Fruit fly (Drosophila melanogaster) whole organism, embryonic: Measurements from ENCODE around the gene CG14803.

Experiments
- CG10267 ChIP-seq: fragments of 200-800 bp; sonication (Bioruptor generic); optimal IDR thresholded peaks from 2 replicates; lab custom pipeline; 2018; ENCODE audit warnings: missing biosample characterization, mild to moderate bottlenecking, missing genetic modification characterization, moderate library complexity
- CG11456 ChIP-seq: fragments of 200-800 bp; sonication (Bioruptor generic); IDR thresholded peaks from 3 replicates; pipeline ENCODE4 v1.3.6; 2022; ENCODE audit warnings: missing biosample characterization, missing genetic modification characterization
- CG12155 ChIP-seq: fragments of 200-800 bp; sonication (Bioruptor generic); optimal IDR thresholded peaks from 3 replicates; lab custom pipeline; 2016; ENCODE audit warnings: missing biosample characterization, missing genetic modification characterization
- CG12299 ChIP-seq: fragments of 200-800 bp; sonication (Bioruptor generic); optimal IDR thresholded peaks from 2 replicates; lab custom pipeline; 2018; ENCODE audit warnings: missing biosample characterization, mild to moderate bottlenecking, missing genetic modification characterization
- CG12659 ChIP-seq: fragments of 200-800 bp; sonication (Bioruptor generic); optimal IDR thresholded peaks from 3 replicates; lab custom pipeline; 2017; ENCODE audit warnings: mild to moderate bottlenecking, missing biosample characterization, missing genetic modification reagents, missing genetic modification characterization
- CG14050 ChIP-seq: fragments of 200-800 bp; sonication (Bioruptor generic); IDR thresholded peaks from 3 replicates; pipeline ENCODE4 v1.3.6; 2022; ENCODE audit warnings: missing biosample characterization, missing genetic modification characterization
- CG14710 ChIP-seq: fragments of 200-800 bp; sonication (Bioruptor generic); optimal IDR thresholded peaks from 3 replicates; lab custom pipeline; 2019; ENCODE audit warnings: missing biosample characterization, mild to moderate bottlenecking, missing genetic modification characterization, moderate library complexity
- CG15514 ChIP-seq: fragments of 200-800 bp; sonication (Bioruptor generic); optimal IDR thresholded peaks from 3 replicates; lab custom pipeline; 2017; ENCODE audit warnings: missing biosample characterization, missing genetic modification characterization, mild to moderate bottlenecking, moderate library complexity, missing genetic modification reagents
- CG17186 ChIP-seq: fragments of 200-800 bp; sonication (Bioruptor generic); optimal IDR thresholded peaks from 3 replicates; lab custom pipeline; 2017; ENCODE audit warnings: missing biosample characterization, missing genetic modification reagents, missing genetic modification characterization
- CG18011 ChIP-seq: fragments of 200-800 bp; sonication (Bioruptor generic); optimal IDR thresholded peaks from 2 replicates; lab custom pipeline; 2017; ENCODE audit warnings: missing biosample characterization, missing genetic modification characterization, mild to moderate bottlenecking, moderate library complexity, missing genotype
- CG2116 ChIP-seq: fragments of 200-800 bp; sonication (Bioruptor generic); optimal IDR thresholded peaks from 3 replicates; lab custom pipeline; 2018; ENCODE audit warnings: missing biosample characterization, mild to moderate bottlenecking, missing genetic modification characterization
- CG2120 ChIP-seq: fragments of 200-800 bp; sonication (Bioruptor generic); optimal IDR thresholded peaks from 3 replicates; lab custom pipeline; 2016; ENCODE audit warnings: missing biosample characterization, missing genetic modification characterization
- CG31388 ChIP-seq: fragments of 200-800 bp; sonication (Bioruptor generic); optimal IDR thresholded peaks from 2 replicates; lab custom pipeline; 2016; ENCODE audit warnings: missing biosample characterization, missing genetic modification characterization
- CG32767 ChIP-seq: fragments of 200-800 bp; sonication (Bioruptor generic); IDR thresholded peaks from 2 replicates; pipeline ENCODE4 v1.3.6; 2022; ENCODE audit warnings: missing biosample characterization, missing genetic modification characterization
- CG7357 ChIP-seq: fragments of 200-800 bp; sonication (Bioruptor generic); IDR thresholded peaks from 3 replicates; pipeline ENCODE4 v1.3.6; 2022; ENCODE audit warnings: missing biosample characterization, missing genetic modification characterization
- CG7963 ChIP-seq: fragments of 200-800 bp; sonication (Bioruptor generic); IDR thresholded peaks from 3 replicates; pipeline ENCODE4 v1.3.6; 2022; ENCODE audit warnings: missing biosample characterization, missing genetic modification characterization; ENCODE audit not compliant: partially characterized antibody
- CG8924 ChIP-seq: fragments of 200-800 bp; optimal IDR thresholded peaks from 3 replicates; lab custom pipeline; 2019; ENCODE audit warnings: missing biosample characterization, mild to moderate bottlenecking, missing genetic modification characterization, moderate library complexity
- CG9932 ChIP-seq: fragments of 200-800 bp; sonication (Bioruptor generic); IDR thresholded peaks from 2 replicates; pipeline ENCODE4 v1.3.6; 2022; ENCODE audit warnings: missing biosample characterization, missing genetic modification characterization
- CoRest ChIP-seq: fragments of 200-800 bp; sonication (Bioruptor generic); optimal IDR thresholded peaks from 3 replicates; lab custom pipeline; 2018; ENCODE audit warnings: missing biosample characterization, mild to moderate bottlenecking, missing genetic modification characterization, moderate library complexity
- Dll ChIP-seq: fragments of 200-800 bp; sonication (Bioruptor generic); IDR thresholded peaks from 4 replicates; pipeline ENCODE4 v1.3.6; 2022; ENCODE audit warnings: missing biosample characterization, missing genetic modification characterization; ENCODE audit not compliant: partially characterized antibody
- Dp ChIP-seq: fragments of 200-800 bp; sonication (Bioruptor generic); optimal IDR thresholded peaks from 2 replicates; lab custom pipeline; 2018; ENCODE audit warnings: missing biosample characterization, mild to moderate bottlenecking, missing genetic modification characterization, moderate library complexity
- Dref ChIP-seq: fragments of 200-800 bp; sonication (Bioruptor generic); IDR thresholded peaks from 2 replicates; pipeline ENCODE4 v1.3.6; 2022; ENCODE audit warnings: missing biosample characterization, missing genetic modification characterization
- E2f2 ChIP-seq: fragments of 200-800 bp; sonication (Bioruptor generic); IDR thresholded peaks from 2 replicates; pipeline ENCODE4 v1.3.6; 2022; ENCODE audit warnings: missing biosample characterization, missing genetic modification characterization
- HLH4C ChIP-seq: fragments of 200-800 bp; sonication (Bioruptor generic); IDR thresholded peaks from 3 replicates; pipeline ENCODE4 v1.3.6; 2022; ENCODE audit warnings: missing biosample characterization, missing genetic modification characterization; ENCODE audit not compliant: partially characterized antibody
- Med ChIP-seq: fragments of 200-800 bp; sonication (Bioruptor generic); peaks from one replicate; lab custom pipeline; 2016; ENCODE audit warnings: missing biosample characterization, missing genetic modification characterization, mild to moderate bottlenecking, inconsistent platforms, moderate library complexity
- Myb ChIP-seq: fragments of 200-800 bp; sonication (Bioruptor generic); optimal IDR thresholded peaks from 2 replicates; lab custom pipeline; 2016; ENCODE audit warnings: missing biosample characterization, missing genetic modification characterization
- Oaz ChIP-seq: fragments of 200-800 bp; sonication (Bioruptor generic); IDR thresholded peaks from 2 replicates; pipeline ENCODE4 v1.3.6; 2022; ENCODE audit warnings: missing biosample characterization, missing genetic modification characterization
- Pdp1 ChIP-seq, 2 experiments: fragments of 200-800 bp; sonication (Bioruptor generic); optimal IDR thresholded peaks; 3 replicates each; lab custom pipeline; 2016; ENCODE audit warnings: missing biosample characterization in 2 of 2, missing genetic modification characterization in 2 of 2, mild to moderate bottlenecking in 1 of 2, moderate library complexity in 1 of 2
- Sry-δ ChIP-seq: fragments of 200-800 bp; sonication (Bioruptor generic); optimal IDR thresholded peaks from 2 replicates; lab custom pipeline; 2016; ENCODE audit warnings: missing biosample characterization, missing genetic modification characterization
- ap ChIP-seq: fragments of 200-800 bp; sonication (Bioruptor generic); IDR thresholded peaks from 2 replicates; pipeline ENCODE4 v1.3.6; 2022; ENCODE audit warnings: missing biosample characterization, missing genetic modification characterization
- ems ChIP-seq: fragments of 200-800 bp; sonication (Bioruptor generic); optimal IDR thresholded peaks from 3 replicates; lab custom pipeline; 2016; ENCODE audit warnings: missing biosample characterization, missing genetic modification characterization
- gfzf ChIP-seq: fragments of 200-800 bp; sonication (Bioruptor generic); optimal IDR thresholded peaks from 2 replicates; lab custom pipeline; 2016; ENCODE audit warnings: missing biosample characterization, mild to moderate bottlenecking, missing genetic modification characterization, moderate library complexity
- grau ChIP-seq: fragments of 200-800 bp; optimal IDR thresholded peaks from 3 replicates; lab custom pipeline; 2019; ENCODE audit warnings: missing biosample characterization, mild to moderate bottlenecking, missing genetic modification characterization, moderate library complexity
- grn ChIP-seq: fragments of 200-800 bp; sonication (Bioruptor generic); optimal IDR thresholded peaks from 3 replicates; lab custom pipeline; 2017; ENCODE audit warnings: missing biosample characterization, missing genetic modification characterization
- hkb ChIP-seq, 2 experiments: fragments of 200-800 bp in 1 of 2; fragments of >200 bp in 1 of 2; sonication (Bioruptor generic) in 1 of 2; IDR thresholded peaks in 1 of 2; optimal IDR thresholded peaks in 1 of 2; 2 replicates each; pipeline versions ENCODE4 v1.3.6 to Lab custom; 2017 to 2022; ENCODE audit warnings: missing biosample characterization in 1 of 2, missing genetic modification characterization in 1 of 2
- knrl ChIP-seq: fragments of 200-800 bp; sonication (Bioruptor generic); IDR thresholded peaks from 3 replicates; pipeline ENCODE4 v1.3.6; 2022; ENCODE audit warnings: missing biosample characterization, missing genetic modification characterization; ENCODE audit not compliant: partially characterized antibody
- lilli ChIP-seq: fragments of 200-800 bp; sonication (Bioruptor generic); optimal IDR thresholded peaks from 3 replicates; lab custom pipeline; 2016; ENCODE audit warnings: missing biosample characterization, missing genetic modification characterization
- mam ChIP-seq: fragments of 200-800 bp; sonication (Bioruptor generic); optimal IDR thresholded peaks from 3 replicates; lab custom pipeline; 2016; ENCODE audit warnings: missing biosample characterization, missing genetic modification characterization
- pb ChIP-seq: fragments of 200-800 bp; sonication (Bioruptor generic); optimal IDR thresholded peaks from 3 replicates; lab custom pipeline; 2016; ENCODE audit warnings: missing biosample characterization, missing genetic modification characterization
- pfk ChIP-seq: fragments of 200-800 bp; sonication (Bioruptor generic); optimal IDR thresholded peaks from 2 replicates; lab custom pipeline; 2018; ENCODE audit warnings: missing biosample characterization, mild to moderate bottlenecking, missing genetic modification characterization, moderate library complexity
- pzg ChIP-seq: fragments of 200-800 bp; sonication (Bioruptor generic); optimal IDR thresholded peaks from 3 replicates; lab custom pipeline; 2018; ENCODE audit warnings: missing biosample characterization, mild to moderate bottlenecking, missing genetic modification characterization, moderate library complexity
- row ChIP-seq: fragments of 200-800 bp; sonication (Bioruptor generic); IDR thresholded peaks from 3 replicates; pipeline ENCODE4 v1.3.6; 2022; ENCODE audit warnings: missing biosample characterization, missing genetic modification characterization
- sens ChIP-seq: fragments of 200-800 bp; sonication (Bioruptor generic); peaks from one replicate; lab custom pipeline; 2016; ENCODE audit warnings: missing biosample characterization, missing genetic modification characterization
- sens-2 ChIP-seq: fragments of 200-800 bp; sonication (Bioruptor generic); IDR thresholded peaks from 2 replicates; pipeline ENCODE4 v1.3.6; 2022; ENCODE audit warnings: missing biosample characterization, missing genetic modification characterization
- sob ChIP-seq: fragments of 200-800 bp; sonication (Bioruptor generic); IDR thresholded peaks from 2 replicates; pipeline ENCODE4 v1.3.6; 2022; ENCODE audit warnings: missing biosample characterization, missing genetic modification characterization
- sqz ChIP-seq: fragments of 200-800 bp; sonication (Bioruptor generic); optimal IDR thresholded peaks from 3 replicates; lab custom pipeline; 2018; ENCODE audit warnings: missing biosample characterization, mild to moderate bottlenecking, missing genetic modification characterization
- tgo ChIP-seq: fragments of 200-800 bp; sonication (Bioruptor generic); IDR thresholded peaks from 3 replicates; pipeline ENCODE4 v1.3.6; 2022; ENCODE audit warnings: missing biosample characterization, missing genetic modification characterization
- tio ChIP-seq: fragments of 200-800 bp; sonication (Bioruptor generic); optimal IDR thresholded peaks from 2 replicates; lab custom pipeline; 2017; ENCODE audit warnings: missing biosample characterization, missing genetic modification characterization, inconsistent platforms
- trem ChIP-seq: fragments of 200-800 bp; optimal IDR thresholded peaks from 3 replicates; lab custom pipeline; 2019; ENCODE audit warnings: missing biosample characterization, mild to moderate bottlenecking, missing genetic modification characterization, moderate library complexity

CG14803 gene

DNA sequence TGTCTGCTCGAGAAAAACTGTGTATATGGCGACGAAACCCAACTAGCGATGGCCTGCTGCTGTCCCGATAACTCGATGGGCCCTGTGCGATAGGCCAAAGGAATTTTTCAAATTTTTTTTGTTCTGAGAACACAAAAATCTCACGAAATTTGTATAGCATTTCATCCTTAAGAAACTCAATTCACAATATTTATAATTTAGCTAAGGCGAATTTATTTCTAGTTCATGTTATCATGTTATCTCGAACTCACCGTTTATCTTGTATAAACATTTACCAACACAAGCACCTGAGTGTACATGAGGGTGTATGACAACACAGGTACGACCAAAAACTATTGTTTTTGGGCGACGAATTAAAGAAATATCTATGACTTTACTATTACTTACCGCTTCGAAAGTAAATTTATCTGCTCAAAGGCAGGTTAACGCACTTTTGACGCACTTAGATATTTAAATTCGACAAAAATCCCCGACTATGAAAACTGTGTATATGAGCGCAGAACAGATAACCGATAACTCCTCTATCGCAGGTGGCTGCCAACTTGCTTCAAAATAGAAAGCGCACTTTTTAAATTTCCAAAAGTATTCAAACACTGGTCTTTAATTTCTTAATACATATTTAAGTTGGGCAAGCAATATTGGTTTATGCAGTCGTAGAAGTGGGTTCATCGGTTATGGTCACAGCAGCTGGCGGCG lies 31.6 kb downstream of the CG14803 start, which contains the start of gene arm (continued):
- TF ChIP-seq Oaz (GFP tag; lab: Robert Waterston, UW) = no peak
- TF ChIP-seq CG10267 = peak; percentile 19
- peak; percentile 23 for TF ChIP-seq sqz (GFP tag; lab: Kevin White, UChicago)
- peak; percentile 11 for TF ChIP-seq lilli (GFP tag; lab: Kevin White, UChicago)
- TF ChIP-seq ems (GFP tag; lab: Kevin White, UChicago) = no peak
- peak; percentile 98 for TF ChIP-seq trem (tag; lab: Kevin White, UChicago)
- 0 out of 2 replicates have a peak, but pooled peaks have one; percentile 42 for TF ChIP-seq CG9932 (GFP tag; lab: Robert Waterston, UW)
- peak; percentile 16 for TF ChIP-seq gfzf
- no peak for TF ChIP-seq tgo (GFP tag; lab: Robert Waterston, UW)
- peak in 1 of 2 experiments; percentile 21 for TF ChIP-seq Pdp1 (GFP tag; optimal IDR thresholded peaks at IDR 0.05; lab: Kevin White, UChicago)
- TF ChIP-seq sens-2 = no peak
- 0 out of 3 replicates have a peak, but pooled peaks have one; percentile 11 for TF ChIP-seq knrl (GFP tag; lab: Robert Waterston, UW)
- TF ChIP-seq CG14710 (tag; lab: Kevin White, UChicago) = peak; percentile 6
- TF ChIP-seq CoRest (tag; lab: Kevin White, UChicago) = peak; percentile 4
- TF ChIP-seq sens (GFP tag; lab: Kevin White, UChicago) = peak; percentile 61
- TF ChIP-seq CG2120 = peak; percentile 43
- TF ChIP-seq CG12659 (GFP tag; lab: Kevin White, UChicago) = peak; percentile 6
- peak; percentile 29 for TF ChIP-seq pzg (GFP tag; lab: Kevin White, UChicago)
- TF ChIP-seq CG7963 = 0 out of 3 replicates have a peak, but pooled peaks have one; percentile 35
- TF ChIP-seq CG15514 (GFP tag; lab: Kevin White, UChicago) = peak; percentile 11
- TF ChIP-seq sob (GFP tag; lab: Robert Waterston, UW) = no peak
- TF ChIP-seq mam (GFP tag; lab: Kevin White, UChicago) = peak; percentile 11
- TF ChIP-seq Dll = 0 out of 4 replicates have a peak, but pooled peaks have one; percentile 35
- peak; percentile 82 for TF ChIP-seq Dp (GFP tag; lab: Kevin White, UChicago)
- peak; percentile 77 for TF ChIP-seq Sry-δ
- TF ChIP-seq HLH4C (GFP tag; lab: Robert Waterston, UW) = peak; percentile 26; the same call in 1 of the 3 replicates
- 0 out of 2 replicates have a peak, but pooled peaks have one; percentile 9 for TF ChIP-seq CG32767 (GFP tag; lab: Robert Waterston, UW)
- peak; percentile 65 for TF ChIP-seq Dref
- peak; percentile 85 for TF ChIP-seq E2f2
- TF ChIP-seq Myb (GFP tag; lab: Kevin White, UChicago) = no peak
- TF ChIP-seq Med = peak; percentile 20
- TF ChIP-seq pfk (GFP tag; lab: Kevin White, UChicago) = no peak
- TF ChIP-seq CG2116 (GFP tag; lab: Kevin White, UChicago) = peak; percentile 11
- no peak for TF ChIP-seq hkb (optimal IDR thresholded peaks at IDR 0.05; lab: Kevin White, UChicago)
- TF ChIP-seq hkb (GFP tag; IDR thresholded peaks at IDR 0.05; lab: Robert Waterston, UW) = no peak
- TF ChIP-seq pb (GFP tag; lab: Kevin White, UChicago) = no peak
- TF ChIP-seq CG17186 (GFP tag; lab: Kevin White, UChicago) = peak; percentile 61
- TF ChIP-seq row (GFP tag; lab: Robert Waterston, UW) = peak; percentile 38; the same call in 2 of the 3 replicates
- TF ChIP-seq, all 482 proteins: peak for 38

DNA sequence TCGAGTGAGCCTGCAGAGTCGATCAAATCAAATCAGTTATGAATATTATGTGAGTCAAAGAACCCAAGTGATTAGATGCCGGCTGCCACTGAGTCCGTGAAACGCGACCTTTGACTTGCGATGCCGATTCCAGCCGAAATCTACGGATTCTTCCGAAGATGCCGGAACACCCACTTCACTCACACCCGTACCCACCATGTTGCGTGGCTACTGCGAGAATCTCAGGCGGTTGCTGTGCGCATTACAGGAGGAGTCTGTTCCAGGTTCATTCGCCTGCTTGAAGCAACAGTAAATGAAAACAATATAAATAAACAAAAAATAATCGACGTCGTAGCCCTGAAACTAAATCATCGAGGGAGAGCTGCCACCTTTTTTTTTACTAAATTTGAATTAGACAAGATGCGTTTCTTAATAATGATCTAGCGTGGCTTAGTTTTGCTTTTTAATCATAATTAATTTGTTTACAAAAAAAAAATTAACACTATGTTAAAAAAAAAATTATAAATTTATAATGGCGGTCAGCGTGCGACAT lies 33.0 kb downstream of the CG14803 start, which contains the start of gene Ldaf1:
Ldaf1 (minus strand) TSS at position 307 of the 532 bp plus-strand sequence.
- TF ChIP-seq grn (GFP tag; lab: Kevin White, UChicago) = no peak
- no peak for TF ChIP-seq CG18011 (GFP tag; lab: Kevin White, UChicago)
- TF ChIP-seq CG8924 (tag; lab: Kevin White, UChicago) = peak; percentile 2
- TF ChIP-seq tio (GFP tag; lab: Kevin White, UChicago) = no peak
- TF ChIP-seq CG31388 (GFP tag; lab: Kevin White, UChicago) = no peak
- peak; percentile 20 for TF ChIP-seq grau (tag; lab: Kevin White, UChicago)
- no peak for TF ChIP-seq CG7357 (GFP tag; lab: Robert Waterston, UW)
- no peak for TF ChIP-seq ap
- no peak for TF ChIP-seq CG12155 (GFP tag; lab: Kevin White, UChicago)
- no peak for TF ChIP-seq CG14050 (GFP tag; lab: Robert Waterston, UW)
- TF ChIP-seq CG12299 (tag; lab: Kevin White, UChicago) = no peak
- TF ChIP-seq Med = peak; percentile 64
- TF ChIP-seq CG11456 = no peak
